Worm (Caenorhabditis elegans) whole organism, L2 larva: ENCODE data around the gene D1014.13.

Source experiments
- C34F6.9 ChIP-seq: fragments of 150-350 bp; optimal IDR thresholded peaks from 2 replicates; lab custom pipeline; 2014; ENCODE audit warnings: missing biosample characterization, missing genetic modification characterization
- F13H6.1 ChIP-seq: sonication (generic microtip); optimal IDR thresholded peaks from 2 replicates; lab custom pipeline; 2016; ENCODE audit warnings: missing genetic modification characterization, missing compliant biosample characterization
- R02D3.7 ChIP-seq: fragments of 150-350 bp; optimal IDR thresholded peaks from 2 replicates; lab custom pipeline; 2014; ENCODE audit warnings: missing biosample characterization, missing genetic modification characterization
- ZK546.5 ChIP-seq: sonication (generic microtip); optimal IDR thresholded peaks from 2 replicates; lab custom pipeline; 2017; ENCODE audit warnings: missing biosample characterization, missing genetic modification characterization
- alr-1 ChIP-seq: fragments of 150-350 bp; optimal IDR thresholded peaks from 2 replicates; lab custom pipeline; 2014; ENCODE audit warnings: missing biosample characterization, missing genetic modification characterization
- aly-2 ChIP-seq: fragments of 150-350 bp; optimal IDR thresholded peaks from 2 replicates; lab custom pipeline; 2014; ENCODE audit warnings: missing biosample characterization, missing genetic modification characterization
- ama-1 ChIP-seq: fragments of 150-350 bp; optimal IDR thresholded peaks from 2 replicates; lab custom pipeline; 2018; ENCODE audit warnings: inconsistent platforms
- blmp-1 ChIP-seq: sonication (generic microtip); optimal IDR thresholded peaks from 2 replicates; lab custom pipeline; 2017; ENCODE audit warnings: missing genetic modification characterization, mild to moderate bottlenecking, missing compliant biosample characterization, antibody characterized with exemption, moderate library complexity; ENCODE audit not compliant: insufficient read depth
- ceh-16 ChIP-seq: fragments of 150-350 bp; optimal IDR thresholded peaks from 2 replicates; lab custom pipeline; 2014; ENCODE audit warnings: missing biosample characterization, missing genetic modification characterization
- ceh-82 ChIP-seq: fragments of 150-350 bp; optimal IDR thresholded peaks from 2 replicates; lab custom pipeline; 2014; ENCODE audit warnings: missing biosample characterization, missing genetic modification characterization
- crh-2 ChIP-seq: sonication (generic microtip); optimal IDR thresholded peaks from 2 replicates; lab custom pipeline; 2017; ENCODE audit warnings: missing biosample characterization, missing genetic modification characterization
- dmd-4 ChIP-seq: sonication (generic microtip); optimal IDR thresholded peaks from 2 replicates; lab custom pipeline; 2017; ENCODE audit warnings: missing biosample characterization, missing genetic modification characterization
- fos-1 ChIP-seq: fragments of 150-350 bp; optimal IDR thresholded peaks from 2 replicates; lab custom pipeline; 2014; ENCODE audit warnings: missing biosample characterization, missing genetic modification characterization
- lin-13 ChIP-seq: fragments of 150-350 bp; optimal IDR thresholded peaks from 2 replicates; lab custom pipeline; 2014; ENCODE audit warnings: missing biosample characterization, missing genetic modification reagents, missing genetic modification characterization
- lin-39 ChIP-seq: fragments of 150-350 bp; optimal IDR thresholded peaks from 2 replicates; lab custom pipeline; 2014; ENCODE audit warnings: missing biosample characterization, missing genetic modification reagents, missing genetic modification characterization
- lsy-2 ChIP-seq, 2 experiments: fragments of 150-350 bp in 1 of 2; sonication (generic microtip) in 1 of 2; optimal IDR thresholded peaks; 2 replicates each; lab custom pipeline; 2014 to 2017; ENCODE audit warnings: missing biosample characterization in 2 of 2, missing genetic modification characterization in 2 of 2
- mbf-1 ChIP-seq: sonication (generic microtip); optimal IDR thresholded peaks from 2 replicates; lab custom pipeline; 2017; ENCODE audit warnings: missing biosample characterization, missing genetic modification characterization
- mdl-1 ChIP-seq, 2 experiments: fragments of 150-350 bp in 1 of 2; sonication (generic microtip) in 1 of 2; optimal IDR thresholded peaks; 2 replicates each; lab custom pipeline; 2017; ENCODE audit warnings: missing biosample characterization in 2 of 2, missing genetic modification characterization in 2 of 2
- nhr-10 ChIP-seq: sonication (generic microtip); optimal IDR thresholded peaks from 2 replicates; lab custom pipeline; 2017; ENCODE audit warnings: missing biosample characterization, missing genetic modification characterization
- nhr-11 ChIP-seq: fragments of 150-350 bp; optimal IDR thresholded peaks from 2 replicates; lab custom pipeline; 2014; ENCODE audit warnings: missing biosample characterization, missing genetic modification characterization
- nhr-12 ChIP-seq: fragments of 150-350 bp; optimal IDR thresholded peaks from 2 replicates; lab custom pipeline; 2014; ENCODE audit warnings: missing biosample characterization, missing genetic modification characterization
- nhr-129 ChIP-seq: fragments of 150-350 bp; optimal IDR thresholded peaks from 2 replicates; lab custom pipeline; 2014; ENCODE audit warnings: missing biosample characterization, missing genetic modification characterization
- nhr-237 ChIP-seq: fragments of 150-350 bp; optimal IDR thresholded peaks from 2 replicates; lab custom pipeline; 2014; ENCODE audit warnings: missing biosample characterization, missing genetic modification characterization
- nhr-77 ChIP-seq: fragments of 150-350 bp; optimal IDR thresholded peaks from 2 replicates; lab custom pipeline; 2014; ENCODE audit warnings: missing biosample characterization, missing genetic modification characterization
- peb-1 ChIP-seq: fragments of 150-350 bp; optimal IDR thresholded peaks from 2 replicates; lab custom pipeline; 2014; ENCODE audit warnings: missing biosample characterization, missing genetic modification characterization
- sem-4 ChIP-seq: fragments of 150-350 bp; optimal IDR thresholded peaks from 2 replicates; lab custom pipeline; 2014; ENCODE audit warnings: missing biosample characterization, missing genetic modification reagents, missing genetic modification characterization
- skn-1 ChIP-seq: sonication (generic microtip); optimal IDR thresholded peaks from 2 replicates; lab custom pipeline; 2017; ENCODE audit warnings: missing biosample characterization, missing genetic modification characterization
- sma-9 ChIP-seq, 2 experiments: fragments of 150-350 bp in 1 of 2; sonication (generic microtip) in 1 of 2; optimal IDR thresholded peaks; 2 replicates each; lab custom pipeline; 2014 to 2016; ENCODE audit warnings: missing genetic modification characterization in 2 of 2, mild to moderate bottlenecking in 1 of 2, missing biosample characterization in 1 of 2, missing compliant biosample characterization in 1 of 2, missing genetic modification reagents in 1 of 2, moderate library complexity in 1 of 2
- snpc-4 ChIP-seq: fragments of 150-350 bp; optimal IDR thresholded peaks from 2 replicates; lab custom pipeline; 2014; ENCODE audit warnings: missing biosample characterization, missing genetic modification characterization
- unc-55 ChIP-seq: fragments of 150-350 bp; sonication (generic microtip); optimal IDR thresholded peaks from 3 replicates; lab custom pipeline; 2014; ENCODE audit warnings: missing biosample characterization, missing genetic modification reagents, missing genetic modification characterization
- unc-62 ChIP-seq: fragments of 150-350 bp; optimal IDR thresholded peaks from 2 replicates; lab custom pipeline; 2014; ENCODE audit warnings: missing biosample characterization, missing genetic modification reagents, missing genetic modification characterization
- ztf-1 ChIP-seq: fragments of 200-800 bp; sonication (Bioruptor generic); conservative IDR thresholded peaks from 2 replicates; pipeline ENCODE4 v1.3.6; 2022; ENCODE audit warnings: missing genetic modification characterization, missing compliant biosample characterization

The D1014.13 gene

DNA sequence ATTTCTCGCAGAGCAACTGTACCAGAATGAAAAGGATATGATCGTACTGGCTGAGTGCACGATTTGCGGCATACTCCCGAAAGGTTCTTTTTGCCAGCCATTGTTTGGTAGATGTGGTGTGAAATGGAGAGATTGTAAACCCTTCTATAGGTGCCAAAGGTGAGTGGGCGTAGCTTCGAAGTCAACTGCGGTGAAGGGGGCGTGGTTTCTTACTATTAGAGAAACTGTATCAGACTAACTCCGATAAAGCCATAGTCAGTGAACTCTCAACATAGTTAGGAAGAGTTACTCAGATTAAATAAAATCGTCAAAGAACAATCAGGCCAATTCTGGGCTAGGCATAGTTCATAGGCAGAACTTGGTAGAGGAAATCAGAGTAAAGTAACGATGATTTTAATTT is 31.9 kb downstream of the D1014.13 start, which contains the start of gene F20D6.9:
TSS of gene F20D6.9 (minus strand) at position 101 of the 400 bp plus-strand sequence.
- TF ChIP-seq lsy-2 (tag; optimal IDR thresholded peaks at IDR 0.05; lab: Kevin White, UChicago) (no peak), skn-1 (tag; lab: Kevin White, UChicago) (no peak), lin-39 (tag; lab: Kevin White, UChicago) (no peak), ama-1 (lab: Kevin White, UChicago) (no peak), mbf-1 (tag; lab: Kevin White, UChicago) (no peak), ceh-82 (tag; lab: Kevin White, UChicago) (no peak), nhr-129 (tag; lab: Kevin White, UChicago) (no peak), C34F6.9 (no peak), mdl-1 (tag; optimal IDR thresholded peaks at IDR 0.05; lab: Kevin White, UChicago) (no peak)
- TF ChIP-seq, all 48 proteins: peak for 0

DNA sequence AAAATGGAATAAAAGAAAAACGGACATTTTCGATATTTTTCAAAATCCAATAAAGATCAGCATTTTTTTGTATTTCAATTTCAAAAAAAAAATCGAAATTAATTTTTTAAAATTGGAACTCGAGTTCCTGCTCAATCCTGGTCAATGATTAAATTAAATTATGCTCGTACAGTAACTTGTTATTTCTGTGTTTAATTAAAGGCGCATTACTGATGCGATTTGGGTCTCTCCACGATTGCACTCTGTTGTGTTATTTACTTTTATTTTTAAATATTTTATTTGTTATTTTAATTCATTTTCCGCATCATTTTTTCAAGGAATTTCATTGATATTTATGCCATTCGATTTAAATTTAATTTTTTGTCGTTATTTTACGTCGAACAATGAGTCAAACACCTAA is 32.9 kb downstream of the D1014.13 start:
- TF ChIP-seq ama-1 (lab: Kevin White, UChicago) (no peak), F13H6.1 (tag; lab: Kevin White, UChicago) (no peak), snpc-4 (tag; lab: Kevin White, UChicago) (no peak), lin-13 (GFP tag; lab: Kevin White, UChicago) (no peak), peb-1 (tag; lab: Kevin White, UChicago) (no peak), blmp-1 (tag; lab: Kevin White, UChicago) (no peak), nhr-11 (tag; lab: Kevin White, UChicago) (no peak)

DNA sequence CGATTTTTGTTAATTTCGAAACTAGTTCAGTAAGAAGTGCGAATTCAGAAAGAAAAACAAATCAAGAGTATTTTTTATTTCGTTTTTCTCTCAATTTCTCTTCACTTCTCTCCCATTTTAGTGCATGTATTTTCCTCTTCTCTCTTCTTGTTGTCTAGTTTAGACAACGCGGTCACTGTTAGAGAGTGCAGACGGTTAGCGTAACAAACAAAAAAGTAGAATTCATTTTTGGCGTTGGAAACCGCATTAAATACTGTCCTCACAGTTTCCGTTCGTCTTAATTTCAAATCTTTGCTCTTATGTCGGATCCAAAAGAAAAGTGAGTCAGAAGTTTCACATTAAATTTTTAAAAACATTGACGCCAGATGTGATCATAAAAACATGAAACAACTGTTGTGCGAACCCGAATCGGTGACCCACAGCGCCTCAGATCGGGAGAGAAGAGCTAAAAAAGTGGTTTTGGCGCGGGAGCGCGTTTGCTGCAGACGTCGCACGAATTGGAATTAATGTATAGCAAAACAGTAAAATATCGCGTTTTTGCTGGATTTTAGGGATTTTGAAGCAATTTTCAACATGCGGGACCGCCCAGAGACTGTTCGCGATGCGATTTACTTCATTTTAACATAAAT is 33.6 kb downstream of the D1014.13 start, which contains the start of gene srp-7:
TSS of gene srp-7 (plus strand) at position 213 of the 629 bp plus-strand sequence.
- TF ChIP-seq unc-55 (GFP tag; lab: Kevin White, UChicago) (peak; percentile 19), C34F6.9 (peak; percentile 51), unc-62 (no peak), fos-1 (tag; lab: Kevin White, UChicago) (peak; percentile 21), ama-1 (lab: Kevin White, UChicago) (peak; percentile 29), crh-2 (tag; lab: Kevin White, UChicago) (peak; percentile 50), dmd-4 (tag; lab: Kevin White, UChicago) (no peak)

DNA sequence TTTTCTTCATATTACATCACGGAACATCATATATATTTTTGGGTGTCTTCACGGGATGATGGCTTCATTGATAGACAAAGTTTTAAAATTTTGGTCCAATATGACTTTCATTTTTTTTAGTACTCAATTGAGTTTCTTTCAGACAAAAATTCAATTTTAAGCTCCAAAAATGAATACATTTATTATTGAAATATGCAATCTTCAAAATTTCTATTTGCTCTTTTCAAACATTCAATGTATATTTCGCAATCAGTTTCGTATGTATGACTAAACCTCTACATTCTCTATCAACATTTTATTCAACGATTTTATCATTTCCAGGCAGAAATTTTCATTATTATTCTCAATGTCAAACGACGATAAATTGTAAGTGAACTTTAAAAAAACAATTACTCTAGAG is 38.0 kb downstream of the D1014.13 start, which contains the start of gene srp-8:
TSS of gene srp-8 (plus strand) at position 301 of the 400 bp plus-strand sequence.
- no peak for TF ChIP-seq alr-1
- no peak for TF ChIP-seq ZK546.5
- TF ChIP-seq mbf-1 (tag; lab: Kevin White, UChicago), result no peak

DNA sequence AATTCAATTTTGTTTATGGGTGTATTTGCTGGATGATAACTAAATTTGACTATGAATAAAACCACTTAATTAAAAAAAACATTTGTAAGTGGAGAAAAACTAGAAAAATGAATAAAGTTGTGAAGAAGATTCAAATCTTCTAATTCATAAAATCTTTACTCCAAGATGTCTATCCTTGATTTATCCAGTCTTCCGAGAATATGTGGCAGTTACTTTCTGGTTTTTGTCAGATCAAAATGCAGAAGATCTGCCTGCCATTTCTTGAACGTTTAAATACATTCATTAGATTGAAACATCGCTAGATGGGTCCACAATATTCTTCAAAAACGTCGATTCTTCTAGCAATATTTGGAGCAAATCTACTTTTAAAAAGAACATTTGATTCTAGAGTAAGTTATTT is 40.3 kb downstream of the D1014.13 start, which contains the start of gene F20D6.2:
TSS of gene F20D6.2 (plus strand) at position 301 of the 400 bp plus-strand sequence.
- no peak for TF ChIP-seq nhr-10
- TF ChIP-seq lin-13 (GFP tag; lab: Kevin White, UChicago), result no peak
- TF ChIP-seq skn-1 (tag; lab: Kevin White, UChicago), result no peak
- no peak for TF ChIP-seq R02D3.7 (tag; lab: Kevin White, UChicago)
- no peak for TF ChIP-seq peb-1 (tag; lab: Kevin White, UChicago)
- no peak for TF ChIP-seq nhr-77 (tag; lab: Kevin White, UChicago)
- TF ChIP-seq unc-62, result no peak
- no peak for TF ChIP-seq nhr-237 (tag; lab: Kevin White, UChicago)
- TF ChIP-seq ceh-16 (tag; lab: Kevin White, UChicago), result no peak
- no peak for TF ChIP-seq alr-1
- no peak for TF ChIP-seq blmp-1 (tag; lab: Kevin White, UChicago)
- TF ChIP-seq C34F6.9, result no peak
- TF ChIP-seq aly-2, result no peak
- TF ChIP-seq sma-9 (GFP tag; optimal IDR thresholded peaks at IDR 0.05; lab: Kevin White, UChicago), result no peak
- TF ChIP-seq sma-9 (tag; optimal IDR thresholded peaks at IDR 0.05; lab: Kevin White, UChicago), result no peak
- no peak for TF ChIP-seq sem-4 (tag; lab: Kevin White, UChicago)
- no peak for TF ChIP-seq ztf-1
- TF ChIP-seq nhr-129 (tag; lab: Kevin White, UChicago), result no peak
- no peak for TF ChIP-seq nhr-12
